Fruit fly (Drosophila melanogaster) whole organism, embryonic: ENCODE data around the gene Rtca.

Source experiments
- Ada2b ChIP-seq: fragments of 200-800 bp; sonication (Bioruptor generic); IDR thresholded peaks from 2 replicates; pipeline ENCODE4 v1.3.6; 2022; ENCODE audit warnings: missing biosample characterization, missing genetic modification characterization
- B-H2 ChIP-seq: fragments of 200-800 bp; sonication (Bioruptor generic); optimal IDR thresholded peaks from 2 replicates; lab custom pipeline; 2018; ENCODE audit warnings: missing biosample characterization, mild to moderate bottlenecking, missing genetic modification characterization
- BEAF-32 ChIP-seq: fragments of 200-800 bp; sonication (Bioruptor generic); optimal IDR thresholded peaks from 3 replicates; lab custom pipeline; 2017; ENCODE audit warnings: missing biosample characterization, missing genetic modification characterization, mild to moderate bottlenecking, moderate library complexity, missing genetic modification reagents
- CG10366 ChIP-seq: fragments of 200-800 bp; sonication (Bioruptor generic); IDR thresholded peaks from 2 replicates; pipeline ENCODE4 v1.3.6; 2022; ENCODE audit warnings: missing biosample characterization, missing genetic modification characterization
- CG10979 ChIP-seq: fragments of 200-800 bp; sonication (Bioruptor generic); optimal IDR thresholded peaks from 2 replicates; lab custom pipeline; 2018; ENCODE audit warnings: missing biosample characterization, mild to moderate bottlenecking, missing genetic modification characterization, moderate library complexity
- CG12155 ChIP-seq: fragments of 200-800 bp; sonication (Bioruptor generic); optimal IDR thresholded peaks from 3 replicates; lab custom pipeline; 2016; ENCODE audit warnings: missing biosample characterization, missing genetic modification characterization
- CG12391 ChIP-seq: fragments of 200-800 bp; sonication (Bioruptor generic); optimal IDR thresholded peaks from 3 replicates; lab custom pipeline; 2018; ENCODE audit warnings: missing biosample characterization, mild to moderate bottlenecking, missing genetic modification characterization, moderate library complexity
- CG13123 ChIP-seq: fragments of 200-800 bp; sonication (Bioruptor generic); optimal IDR thresholded peaks from 2 replicates; lab custom pipeline; 2016; ENCODE audit warnings: missing biosample characterization, missing genetic modification characterization
- CG15479 ChIP-seq: fragments of 200-800 bp; sonication (Bioruptor generic); optimal IDR thresholded peaks from 3 replicates; lab custom pipeline; 2019; ENCODE audit warnings: missing biosample characterization, mild to moderate bottlenecking, missing genetic modification characterization, moderate library complexity
- CG2120 ChIP-seq: fragments of 200-800 bp; sonication (Bioruptor generic); optimal IDR thresholded peaks from 3 replicates; lab custom pipeline; 2016; ENCODE audit warnings: missing biosample characterization, missing genetic modification characterization
- CG3407 ChIP-seq: fragments of 200-800 bp; sonication (Bioruptor generic); optimal IDR thresholded peaks from 2 replicates; lab custom pipeline; 2018; ENCODE audit warnings: missing biosample characterization, mild to moderate bottlenecking, missing genetic modification characterization
- CG34422 ChIP-seq: fragments of 200-800 bp; sonication (Bioruptor generic); IDR thresholded peaks from 3 replicates; pipeline ENCODE4 v1.3.6; 2022; ENCODE audit warnings: missing biosample characterization, missing genetic modification characterization
- CG4424 ChIP-seq: fragments of 200-800 bp; sonication (Bioruptor generic); optimal IDR thresholded peaks from 3 replicates; lab custom pipeline; 2016; ENCODE audit warnings: missing biosample characterization, missing genetic modification characterization
- CG7271 ChIP-seq: fragments of 200-800 bp; sonication (Bioruptor generic); optimal IDR thresholded peaks from 2 replicates; lab custom pipeline; 2018; ENCODE audit warnings: missing biosample characterization, mild to moderate bottlenecking, missing genetic modification characterization, moderate library complexity
- CG7839 ChIP-seq: fragments of 200-800 bp; sonication (Bioruptor generic); optimal IDR thresholded peaks from 3 replicates; lab custom pipeline; 2018; ENCODE audit warnings: missing biosample characterization, mild to moderate bottlenecking, missing genetic modification characterization, moderate library complexity
- Ets97D ChIP-seq: fragments of 200-800 bp; sonication (Bioruptor generic); optimal IDR thresholded peaks from 3 replicates; lab custom pipeline; 2016; ENCODE audit warnings: missing biosample characterization, missing genetic modification characterization
- H2.0 ChIP-seq: fragments of 200-800 bp; sonication (Bioruptor generic); IDR thresholded peaks from 2 replicates; pipeline ENCODE4 v1.3.6; 2022; ENCODE audit warnings: missing biosample characterization, missing genetic modification characterization
- Hmr ChIP-seq: fragments of 200-800 bp; sonication (Bioruptor generic); optimal IDR thresholded peaks from 3 replicates; lab custom pipeline; 2017; ENCODE audit warnings: mild to moderate bottlenecking, missing biosample characterization, missing genetic modification reagents, missing genetic modification characterization
- Lhr ChIP-seq: fragments of 200-800 bp; sonication (Bioruptor generic); optimal IDR thresholded peaks from 3 replicates; lab custom pipeline; 2017; ENCODE audit warnings: mild to moderate bottlenecking, missing biosample characterization, missing genetic modification reagents, missing genetic modification characterization
- MESR4 ChIP-seq: fragments of 200-800 bp; sonication (Bioruptor generic); optimal IDR thresholded peaks from 2 replicates; lab custom pipeline; 2018; ENCODE audit warnings: missing biosample characterization, mild to moderate bottlenecking, missing genetic modification characterization, moderate library complexity
- Mes4 ChIP-seq: fragments of 200-800 bp; sonication (Bioruptor generic); optimal IDR thresholded peaks from 2 replicates; lab custom pipeline; 2016; ENCODE audit warnings: missing biosample characterization, missing genetic modification characterization
- Nf-YB ChIP-seq: fragments of 200-800 bp; sonication (Bioruptor generic); optimal IDR thresholded peaks from 3 replicates; lab custom pipeline; 2019; ENCODE audit warnings: missing biosample characterization, mild to moderate bottlenecking, missing genetic modification characterization, moderate library complexity
- Rfx ChIP-seq: fragments of 200-800 bp; sonication (Bioruptor generic); IDR thresholded peaks from 2 replicates; pipeline ENCODE4 v1.3.6; 2022; ENCODE audit warnings: missing biosample characterization, missing genetic modification characterization
- Usf ChIP-seq: fragments of 200-800 bp; sonication (Bioruptor generic); optimal IDR thresholded peaks from 2 replicates; lab custom pipeline; 2017; ENCODE audit warnings: missing genotype, missing biosample characterization, missing genetic modification characterization
- amos ChIP-seq: fragments of 200-800 bp; sonication (Bioruptor generic); IDR thresholded peaks from 2 replicates; pipeline ENCODE4 v1.3.6; 2022; ENCODE audit warnings: missing biosample characterization, missing genetic modification characterization; ENCODE audit not compliant: partially characterized antibody
- cg ChIP-seq: fragments of 200-800 bp; sonication (Bioruptor generic); optimal IDR thresholded peaks from 3 replicates; lab custom pipeline; 2019; ENCODE audit warnings: missing biosample characterization, mild to moderate bottlenecking, missing genetic modification characterization, moderate library complexity
- ci ChIP-seq: fragments of 200-800 bp; sonication (Bioruptor generic); IDR thresholded peaks from 3 replicates; pipeline ENCODE4 v1.3.6; 2022; ENCODE audit warnings: missing biosample characterization, missing genetic modification characterization
- crol ChIP-seq: fragments of 200-800 bp; sonication (Bioruptor generic); IDR thresholded peaks from 2 replicates; pipeline ENCODE4 v1.3.6; 2022; ENCODE audit warnings: missing biosample characterization, missing genetic modification characterization
- dati ChIP-seq: fragments of 200-800 bp; sonication (Bioruptor generic); IDR thresholded peaks from 2 replicates; pipeline ENCODE4 v1.3.6; 2022; ENCODE audit warnings: missing biosample characterization, missing genetic modification characterization
- disco-r ChIP-seq: fragments of 200-800 bp; sonication (Bioruptor generic); optimal IDR thresholded peaks from 2 replicates; lab custom pipeline; 2016; ENCODE audit warnings: missing biosample characterization, missing genetic modification characterization
- ewg ChIP-seq: fragments of 200-800 bp; sonication (Bioruptor generic); optimal IDR thresholded peaks from 3 replicates; lab custom pipeline; 2017; ENCODE audit warnings: mild to moderate bottlenecking, missing biosample characterization, missing genetic modification reagents, missing genetic modification characterization
- ind ChIP-seq: fragments of 200-800 bp; sonication (Bioruptor generic); optimal IDR thresholded peaks from 3 replicates; lab custom pipeline; 2016; ENCODE audit warnings: missing biosample characterization, missing genetic modification characterization
- lola ChIP-seq, 3 experiments: fragments of >200 bp in 2 of 3; fragments of 200-800 bp in 1 of 3; sonication (Bioruptor generic) in 1 of 3; optimal IDR thresholded peaks; 2 replicates each; lab custom pipeline; 2017 to 2019; ENCODE audit warnings: missing biosample characterization in 3 of 3, missing genetic modification characterization in 3 of 3, mild to moderate bottlenecking in 1 of 3, moderate library complexity in 1 of 3
- nmo ChIP-seq: fragments of 200-800 bp; sonication (Bioruptor generic); optimal IDR thresholded peaks from 2 replicates; lab custom pipeline; 2018; ENCODE audit warnings: missing biosample characterization, mild to moderate bottlenecking, missing genetic modification characterization, moderate library complexity
- nom ChIP-seq: fragments of 200-800 bp; sonication (Bioruptor generic); optimal IDR thresholded peaks from 2 replicates; lab custom pipeline; 2017; ENCODE audit warnings: missing biosample characterization, missing genetic modification characterization, mild to moderate bottlenecking, moderate library complexity, missing genetic modification reagents
- oc ChIP-seq: fragments of 200-800 bp; sonication (Bioruptor generic); optimal IDR thresholded peaks from 2 replicates; lab custom pipeline; 2018; ENCODE audit warnings: missing biosample characterization, mild to moderate bottlenecking, missing genetic modification characterization, moderate library complexity
- phol ChIP-seq: fragments of 200-800 bp; sonication (Bioruptor generic); optimal IDR thresholded peaks from 3 replicates; lab custom pipeline; 2018; ENCODE audit warnings: missing biosample characterization, mild to moderate bottlenecking, missing genetic modification characterization, moderate library complexity
- prd ChIP-seq, 3 experiments: fragments of >200 bp in 2 of 3; fragments of 200-800 bp in 1 of 3; sonication (Bioruptor generic) in 1 of 3; optimal IDR thresholded peaks in 2 of 3; IDR thresholded peaks in 1 of 3; 2 replicates in 2 of 3; 3 replicates in 1 of 3; pipeline versions ENCODE4 v1.3.6 to Lab custom; 2017 to 2022; ENCODE audit warnings: missing biosample characterization in 1 of 3, missing genetic modification characterization in 1 of 3
- pros ChIP-seq: fragments of 200-800 bp; sonication (Bioruptor generic); optimal IDR thresholded peaks from 3 replicates; lab custom pipeline; 2019; ENCODE audit warnings: missing biosample characterization, mild to moderate bottlenecking, missing genetic modification characterization, moderate library complexity
- psq ChIP-seq: fragments of 200-800 bp; sonication (Bioruptor generic); optimal IDR thresholded peaks from 2 replicates; lab custom pipeline; 2017; ENCODE audit warnings: missing biosample characterization, missing genetic modification characterization
- row ChIP-seq: fragments of 200-800 bp; sonication (Bioruptor generic); IDR thresholded peaks from 3 replicates; pipeline ENCODE4 v1.3.6; 2022; ENCODE audit warnings: missing biosample characterization, missing genetic modification characterization
- sens ChIP-seq: fragments of 200-800 bp; sonication (Bioruptor generic); peaks from one replicate; lab custom pipeline; 2016; ENCODE audit warnings: missing biosample characterization, missing genetic modification characterization
- slbo ChIP-seq: fragments of 200-800 bp; sonication (Bioruptor generic); IDR thresholded peaks from 2 replicates; pipeline ENCODE4 v1.3.6; 2022; ENCODE audit warnings: missing biosample characterization, missing genetic modification characterization
- sob ChIP-seq: fragments of 200-800 bp; sonication (Bioruptor generic); IDR thresholded peaks from 2 replicates; pipeline ENCODE4 v1.3.6; 2022; ENCODE audit warnings: missing biosample characterization, missing genetic modification characterization
- sqz ChIP-seq: fragments of 200-800 bp; sonication (Bioruptor generic); optimal IDR thresholded peaks from 3 replicates; lab custom pipeline; 2018; ENCODE audit warnings: missing biosample characterization, mild to moderate bottlenecking, missing genetic modification characterization
- tin ChIP-seq: fragments of 200-800 bp; sonication (Bioruptor generic); optimal IDR thresholded peaks from 3 replicates; lab custom pipeline; 2016; ENCODE audit warnings: missing biosample characterization, missing genetic modification characterization
- unpg ChIP-seq: fragments of 200-800 bp; sonication (Bioruptor generic); optimal IDR thresholded peaks from 3 replicates; lab custom pipeline; 2018; ENCODE audit warnings: missing biosample characterization, mild to moderate bottlenecking, missing genetic modification characterization, moderate library complexity

Rtca gene

DNA sequence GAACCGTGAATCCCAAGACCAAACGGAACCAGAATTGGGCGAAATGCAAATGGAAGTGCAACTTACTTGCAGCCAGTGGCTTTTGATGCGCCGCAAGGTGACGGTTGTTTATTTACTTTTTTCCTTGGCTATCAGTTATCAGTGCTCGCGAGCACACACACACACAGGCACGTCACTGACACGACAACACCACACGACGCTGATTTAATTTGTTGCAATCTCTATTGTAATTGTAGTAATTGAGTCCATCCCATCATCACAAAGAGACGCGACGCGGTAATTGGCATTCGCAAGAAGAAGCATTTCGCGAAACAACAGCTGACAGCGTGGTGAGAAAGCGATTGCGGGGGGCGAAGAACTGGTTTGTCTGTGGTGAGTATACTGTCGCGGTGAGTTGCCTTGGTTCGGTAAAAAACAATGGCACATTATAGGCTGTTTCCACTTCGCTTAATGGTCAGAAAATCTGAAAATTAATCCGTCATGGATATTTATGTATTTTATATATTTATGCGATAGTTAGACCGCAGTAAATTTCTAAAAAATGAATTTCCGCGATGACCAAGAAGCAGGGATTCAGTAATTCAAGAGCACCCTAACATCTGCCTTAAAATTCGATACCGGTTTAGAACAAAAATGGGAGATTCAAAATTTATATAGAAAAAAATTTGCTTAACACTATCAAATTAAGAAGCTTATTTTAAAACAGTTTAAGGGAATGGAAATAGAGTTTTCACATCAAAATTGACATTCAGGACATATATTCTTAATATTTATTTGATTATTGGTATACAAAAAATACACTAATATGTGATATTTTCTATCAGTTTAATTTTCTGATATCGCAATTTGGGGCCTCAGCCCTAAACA is 30.0 kb upstream of the Rtca start, which contains the start of the genes Actn and usp (continued):
- peak; percentile 11 for TF ChIP-seq oc
- no peak for TF ChIP-seq H2.0 (GFP tag; lab: Robert Waterston, UW)
- TF ChIP-seq dati (GFP tag; lab: Robert Waterston, UW) = no peak
- TF ChIP-seq ci (GFP tag; lab: Robert Waterston, UW) = peak; percentile 43; the same call in 1 of the 3 replicates
- TF ChIP-seq tin (GFP tag; lab: Kevin White, UChicago) = no peak
- no peak for TF ChIP-seq pros (GFP tag; lab: Kevin White, UChicago)
- peak; percentile 10; the same call in 1 of the 2 replicates for TF ChIP-seq amos (GFP tag; lab: Robert Waterston, UW)
- TF ChIP-seq sens (GFP tag; lab: Kevin White, UChicago) = peak; percentile 86
- TF ChIP-seq MESR4 (GFP tag; lab: Kevin White, UChicago) = peak; percentile 2
- peak; percentile 16 for TF ChIP-seq CG15479 (GFP tag; lab: Kevin White, UChicago)
- TF ChIP-seq CG10979 (tag; lab: Kevin White, UChicago) = peak; percentile 35
- no peak for TF ChIP-seq Mes4
- TF ChIP-seq CG4424 = peak; percentile 45
- TF ChIP-seq phol (tag; lab: Kevin White, UChicago) = peak; percentile 75
- TF ChIP-seq CG12391 (tag; lab: Kevin White, UChicago) = peak; percentile 53
- 0 out of 2 replicates have a peak, but pooled peaks have one; percentile 9 for TF ChIP-seq Ada2b (GFP tag; lab: Robert Waterston, UW)
- 0 out of 2 replicates have a peak, but pooled peaks have one; percentile 17 for TF ChIP-seq CG10366 (GFP tag; lab: Robert Waterston, UW)
- TF ChIP-seq row (GFP tag; lab: Robert Waterston, UW) = peak; percentile 76
- TF ChIP-seq CG2120 (GFP tag; lab: Kevin White, UChicago) = peak; percentile 26
- peak; percentile 47 for TF ChIP-seq CG7839
- TF ChIP-seq CG13123 = no peak
- TF ChIP-seq Hmr (GFP tag; lab: Kevin White, UChicago) = peak; percentile 12
- no peak for TF ChIP-seq disco-r (GFP tag; lab: Kevin White, UChicago)
- TF ChIP-seq psq (GFP tag; lab: Kevin White, UChicago) = no peak
- peak; percentile 43 for TF ChIP-seq unpg
- TF ChIP-seq Usf (GFP tag; lab: Kevin White, UChicago) = no peak
- TF ChIP-seq sob = peak; percentile 22; the same call in 1 of the 2 replicates
- peak; percentile 59 for TF ChIP-seq Lhr
- TF ChIP-seq crol (GFP tag; lab: Robert Waterston, UW) = peak; percentile 82
- TF ChIP-seq prd (optimal IDR thresholded peaks at IDR 0.05; lab: Kevin White, UChicago) = no peak
- TF ChIP-seq prd (GFP tag; IDR thresholded peaks at IDR 0.05; lab: Robert Waterston, UW) = peak; percentile 33; the same call in 1 of the 3 replicates
- TF ChIP-seq cg (GFP tag; lab: Kevin White, UChicago) = peak; percentile 29
- TF ChIP-seq BEAF-32 (GFP tag; lab: Kevin White, UChicago) = peak; percentile 41
- no peak for TF ChIP-seq CG3407 (GFP tag; lab: Kevin White, UChicago)
- TF ChIP-seq CG7271 (tag; lab: Kevin White, UChicago) = no peak
- peak; percentile 33; the same call in 1 of the 2 replicates for TF ChIP-seq slbo (GFP tag; lab: Robert Waterston, UW)
- peak; percentile 18 for TF ChIP-seq CG12155
- TF ChIP-seq Ets97D = peak; percentile 1
- peak; percentile 23; the same call in 1 of the 3 replicates for TF ChIP-seq CG34422 (GFP tag; lab: Robert Waterston, UW)
- TF ChIP-seq nom = peak; percentile 63
- TF ChIP-seq Nf-YB = no peak
- TF ChIP-seq lola (GFP tag; optimal IDR thresholded peaks at IDR 0.05; lab: Kevin White, UChicago) = peak in 2 of 3 experiments; percentile 12 to 93
- TF ChIP-seq sqz (GFP tag; lab: Kevin White, UChicago) = peak; percentile 49
- TF ChIP-seq B-H2 (GFP tag; lab: Kevin White, UChicago) = no peak
- TF ChIP-seq Rfx (GFP tag; lab: Robert Waterston, UW) = peak; percentile 42; the same call in 1 of the 2 replicates
- peak; percentile 23 for TF ChIP-seq ind
- peak; percentile 3 for TF ChIP-seq ewg
- TF ChIP-seq nmo (GFP tag; lab: Kevin White, UChicago) = peak; percentile 44
